Worm (Caenorhabditis elegans) whole organism, young adult: Measurements from ENCODE around the gene txt-5.
A peak's percentile ranks its signal among the peaks of the same experiment; 100 is the strongest.

Experiments
- B0261.1 ChIP-seq: sonication (generic microtip); optimal IDR thresholded peaks from 2 replicates; lab custom pipeline; 2016; ENCODE audit warnings: mild to moderate bottlenecking, missing genetic modification characterization, moderate library complexity, missing compliant biosample characterization
- C06A6.2 ChIP-seq: fragments of 200-800 bp; sonication (Bioruptor generic); conservative IDR thresholded peaks from 2 replicates; pipeline ENCODE4 v1.3.6; 2022; ENCODE audit warnings: missing genetic modification characterization, missing compliant biosample characterization
- F22D6.2 ChIP-seq: sonication (generic microtip); optimal IDR thresholded peaks from 2 replicates; lab custom pipeline; 2016; ENCODE audit warnings: mild to moderate bottlenecking, missing genetic modification characterization, missing compliant biosample characterization
- F23B12.7 ChIP-seq: sonication (generic microtip); optimal IDR thresholded peaks from 2 replicates; lab custom pipeline; 2017; ENCODE audit warnings: missing genetic modification characterization, mild to moderate bottlenecking, missing compliant biosample characterization, antibody characterized with exemption, moderate library complexity; ENCODE audit not compliant: insufficient read depth
- F57A8.1 ChIP-seq: fragments of 200-800 bp; sonication (Bioruptor generic); optimal IDR thresholded peaks from 2 replicates; lab custom pipeline; 2018; ENCODE audit warnings: mild to moderate bottlenecking, missing genetic modification characterization, moderate library complexity, missing compliant biosample characterization
- K11D2.4 ChIP-seq: fragments of 200-800 bp; sonication (Bioruptor generic); IDR thresholded peaks from 2 replicates; pipeline ENCODE4 v1.3.6; 2022; ENCODE audit warnings: missing genetic modification reagents, missing genetic modification characterization, missing compliant biosample characterization
- Y53F4B.3 ChIP-seq: fragments of 200-800 bp; sonication (Bioruptor generic); IDR thresholded peaks from 2 replicates; pipeline ENCODE4 v1.3.6; 2022; ENCODE audit warnings: missing genetic modification reagents, missing genetic modification characterization, missing compliant biosample characterization
- Y53G8AR.9 ChIP-seq: fragments of 200-800 bp; sonication (Bioruptor generic); conservative IDR thresholded peaks from 2 replicates; pipeline ENCODE4 v1.3.6; 2022; ENCODE audit warnings: missing genetic modification reagents, missing genetic modification characterization, missing compliant biosample characterization
- Y95B8A.8 ChIP-seq: fragments of 200-800 bp; sonication (Bioruptor generic); IDR thresholded peaks from 2 replicates; pipeline ENCODE4 v1.3.6; 2022; ENCODE audit warnings: missing genetic modification reagents, missing genetic modification characterization, missing compliant biosample characterization
- akir-1 ChIP-seq: fragments of 200-800 bp; sonication (Bioruptor generic); optimal IDR thresholded peaks from 2 replicates; lab custom pipeline; 2018; ENCODE audit warnings: mild to moderate bottlenecking, missing genetic modification characterization, moderate library complexity, missing compliant biosample characterization
- ama-1 ChIP-seq, 3 experiments: fragments of 150-350 bp in 1 of 3; sonication (generic microtip) in 2 of 3; optimal IDR thresholded peaks; 2 replicates each; lab custom pipeline; 2014 to 2018; ENCODE audit warnings: missing biosample characterization in 2 of 3, missing genetic modification characterization in 2 of 3, missing genetic modification reagents in 2 of 3
- attf-3 ChIP-seq: fragments of 200-800 bp; sonication (Bioruptor generic); conservative IDR thresholded peaks from 2 replicates; pipeline ENCODE4 v1.3.6; 2022; ENCODE audit warnings: missing genetic modification reagents, missing genetic modification characterization, missing compliant biosample characterization
- bed-1 ChIP-seq: fragments of 200-800 bp; sonication (Bioruptor generic); IDR thresholded peaks from 2 replicates; pipeline ENCODE4 v1.3.6; 2022; ENCODE audit warnings: missing genetic modification reagents, missing genetic modification characterization, missing compliant biosample characterization
- ceh-100 ChIP-seq: fragments of 200-800 bp; sonication (Bioruptor generic); IDR thresholded peaks from 2 replicates; pipeline ENCODE4 v1.3.6; 2022; ENCODE audit warnings: missing genetic modification reagents, missing genetic modification characterization, missing compliant biosample characterization
- ceh-27 ChIP-seq: fragments of 200-800 bp; sonication (Bioruptor generic); optimal IDR thresholded peaks from 2 replicates; lab custom pipeline; 2018; ENCODE audit warnings: mild to moderate bottlenecking, missing genetic modification characterization, moderate library complexity, missing compliant biosample characterization
- ceh-91 ChIP-seq: fragments of 200-800 bp; sonication (Bioruptor generic); IDR thresholded peaks from 2 replicates; pipeline ENCODE4 v1.3.6; 2022; ENCODE audit warnings: missing genetic modification reagents, missing genetic modification characterization, missing compliant biosample characterization
- efl-1 ChIP-seq: fragments of 150-350 bp; optimal IDR thresholded peaks from 2 replicates; lab custom pipeline; 2014; ENCODE audit warnings: missing biosample characterization, missing genetic modification reagents, missing genetic modification characterization
- egrh-3 ChIP-seq: fragments of 200-800 bp; sonication (Bioruptor generic); IDR thresholded peaks from 2 replicates; pipeline ENCODE4 v1.3.6; 2022; ENCODE audit warnings: missing genetic modification reagents, missing genetic modification characterization, missing compliant biosample characterization
- ets-4 ChIP-seq: fragments of 200-800 bp; sonication (Bioruptor generic); optimal IDR thresholded peaks from 2 replicates; lab custom pipeline; 2018; ENCODE audit warnings: mild to moderate bottlenecking, missing genetic modification characterization, missing compliant biosample characterization
- gei-17 ChIP-seq: fragments of 200-800 bp; sonication (Bioruptor generic); optimal IDR thresholded peaks from 2 replicates; lab custom pipeline; 2018; ENCODE audit warnings: mild to moderate bottlenecking, missing genetic modification characterization, missing compliant biosample characterization
- him-1 ChIP-seq: sonication (generic microtip); optimal IDR thresholded peaks from 2 replicates; lab custom pipeline; 2016; ENCODE audit warnings: missing genotype, missing genetic modification reagents, missing genetic modification characterization, missing compliant biosample characterization
- hmg-1.2 ChIP-seq: fragments of 200-800 bp; sonication (Bioruptor generic); IDR thresholded peaks from 2 replicates; pipeline ENCODE4 v1.3.6; 2022; ENCODE audit warnings: missing genetic modification reagents, missing genetic modification characterization, missing compliant biosample characterization
- let-526 ChIP-seq: fragments of 200-800 bp; sonication (Bioruptor generic); IDR thresholded peaks from 2 replicates; pipeline ENCODE4 v1.3.6; 2022; ENCODE audit warnings: missing genetic modification reagents, missing genetic modification characterization, missing compliant biosample characterization
- lin-26 ChIP-seq: fragments of 200-800 bp; sonication (Bioruptor generic); IDR thresholded peaks from 2 replicates; pipeline ENCODE4 v1.3.6; 2022; ENCODE audit warnings: missing genetic modification reagents, missing genetic modification characterization, missing compliant biosample characterization
- lin-35 ChIP-seq, 3 experiments: fragments of 150-350 bp in 2 of 3; sonication (generic microtip) in 1 of 3; optimal IDR thresholded peaks; 2 replicates each; lab custom pipeline; 2014 to 2018; ENCODE audit warnings: missing biosample characterization in 3 of 3, missing genetic modification characterization in 3 of 3, missing genetic modification reagents in 3 of 3
- lsy-27 ChIP-seq: sonication (generic microtip); optimal IDR thresholded peaks from 2 replicates; lab custom pipeline; 2017; ENCODE audit warnings: missing genetic modification characterization, mild to moderate bottlenecking, missing compliant biosample characterization, antibody characterized with exemption, missing genotype, borderline replicate concordance; ENCODE audit not compliant: insufficient read depth
- mcd-1 ChIP-seq: fragments of 200-800 bp; sonication (Bioruptor generic); IDR thresholded peaks from 2 replicates; pipeline ENCODE4 v1.3.6; 2022; ENCODE audit warnings: missing genetic modification reagents, missing genetic modification characterization, missing compliant biosample characterization
- mel-28 ChIP-seq: sonication (generic microtip); optimal IDR thresholded peaks from 2 replicates; lab custom pipeline; 2016; ENCODE audit warnings: borderline replicate concordance, mild to moderate bottlenecking, missing genetic modification characterization, missing compliant biosample characterization
- nfya-1 ChIP-seq: sonication (generic microtip); optimal IDR thresholded peaks from 2 replicates; lab custom pipeline; 2017; ENCODE audit warnings: antibody characterized with exemption, missing compliant biosample characterization, missing genetic modification characterization, borderline replicate concordance; ENCODE audit not compliant: insufficient read depth
- nfya-2 ChIP-seq: fragments of 200-800 bp; sonication (Bioruptor generic); IDR thresholded peaks from 2 replicates; pipeline ENCODE4 v1.3.6; 2022; ENCODE audit warnings: missing genetic modification reagents, missing genetic modification characterization, missing compliant biosample characterization
- nhr-179 ChIP-seq: sonication (generic microtip); optimal IDR thresholded peaks from 2 replicates; lab custom pipeline; 2016; ENCODE audit warnings: mild to moderate bottlenecking, missing genetic modification characterization, missing compliant biosample characterization
- nhr-27 ChIP-seq: fragments of 200-800 bp; sonication (Bioruptor generic); optimal IDR thresholded peaks from 2 replicates; lab custom pipeline; 2018; ENCODE audit warnings: mild to moderate bottlenecking, missing genetic modification characterization, moderate library complexity, missing compliant biosample characterization
- pha-4 ChIP-seq: fragments of 150-350 bp; sonication (generic microtip); optimal IDR thresholded peaks from 2 replicates; lab custom pipeline; 2014; ENCODE audit warnings: missing biosample characterization, missing genetic modification reagents, missing genetic modification characterization
- sdz-38 ChIP-seq: sonication (generic microtip); optimal IDR thresholded peaks from 2 replicates; lab custom pipeline; 2016; ENCODE audit warnings: missing genotype, missing genetic modification characterization, missing compliant biosample characterization
- sea-2 ChIP-seq: fragments of 200-800 bp; sonication (Bioruptor generic); IDR thresholded peaks from 2 replicates; pipeline ENCODE4 v1.3.6; 2022; ENCODE audit warnings: missing genetic modification characterization, missing compliant biosample characterization
- tbp1 ChIP-seq: fragments of 200-800 bp; sonication (Bioruptor generic); optimal IDR thresholded peaks from 2 replicates; lab custom pipeline; 2018; ENCODE audit warnings: mild to moderate bottlenecking, missing genetic modification characterization, missing compliant biosample characterization
- zfh-2 ChIP-seq: fragments of 200-800 bp; sonication (Bioruptor generic); conservative IDR thresholded peaks from 2 replicates; pipeline ENCODE4 v1.3.6; 2022; ENCODE audit warnings: missing genetic modification reagents, missing genetic modification characterization, missing compliant biosample characterization

txt-5 gene

DNA sequence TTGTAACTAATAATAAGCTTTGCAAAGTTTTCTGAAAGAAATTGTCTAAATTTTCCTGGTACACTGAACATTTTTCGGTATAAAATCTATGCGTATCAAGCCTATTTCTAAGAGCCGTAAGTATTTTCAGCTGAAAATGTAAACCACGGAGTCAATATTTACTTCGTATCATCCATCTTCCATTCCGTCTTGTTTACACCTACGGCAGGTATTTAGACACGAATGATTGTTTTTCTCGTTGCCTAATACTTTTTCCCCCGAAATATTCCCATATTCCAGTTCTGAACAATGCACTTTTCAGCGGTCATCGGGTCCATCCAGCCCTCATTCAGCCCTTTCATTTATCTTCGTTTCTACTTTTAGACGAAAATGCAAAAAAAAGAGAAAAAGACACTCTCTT is 10.8 kb upstream of the txt-5 start:
- no peak for TF ChIP-seq mel-28 (tag; lab: Kevin White, UChicago)
- TF ChIP-seq ceh-91 (GFP tag; lab: Robert Waterston, UW), result no peak
- TF ChIP-seq efl-1 (GFP tag; lab: Kevin White, UChicago), result no peak
- TF ChIP-seq mcd-1, result no peak
- no peak for TF ChIP-seq ceh-100 (GFP tag; lab: Robert Waterston, UW)
- no peak for TF ChIP-seq lsy-27 (tag; lab: Kevin White, UChicago)
- TF ChIP-seq B0261.1 (tag; lab: Kevin White, UChicago), result no peak
- no peak for TF ChIP-seq K11D2.4 (GFP tag; lab: Robert Waterston, UW)
- no peak for TF ChIP-seq egrh-3 (GFP tag; lab: Robert Waterston, UW)
- TF ChIP-seq ets-4 (GFP tag; lab: Kevin White, UChicago), result no peak
- no peak for TF ChIP-seq C06A6.2 (GFP tag; lab: Robert Waterston, UW)
- TF ChIP-seq gei-17, result no peak

DNA sequence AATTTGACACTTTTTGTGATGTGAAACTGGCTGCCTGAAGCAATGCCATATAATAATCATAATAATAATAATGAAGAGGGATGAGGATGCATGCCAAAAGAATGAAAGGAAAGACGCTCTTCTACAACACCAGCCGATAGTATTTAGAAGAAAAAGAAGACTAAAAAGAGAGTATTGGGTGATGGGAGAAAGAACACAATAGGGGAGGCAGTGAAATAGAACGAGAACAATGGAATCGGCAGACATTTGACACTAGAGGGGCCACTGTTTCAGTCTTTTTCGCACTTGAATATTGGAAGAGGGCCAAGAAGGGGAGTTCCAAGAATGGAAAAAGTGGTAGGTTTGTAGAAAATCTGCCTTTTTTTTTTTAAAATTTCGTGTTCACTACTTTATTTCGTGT is 10.2 kb upstream of the txt-5 start, which contains the start of gene memo-1:
TSS of gene memo-1 (minus strand) at position 2 of the 400 bp plus-strand sequence.
- TF ChIP-seq F22D6.2 (tag; lab: Kevin White, UChicago) (no peak), C06A6.2 (GFP tag; lab: Robert Waterston, UW) (no peak), bed-1 (no peak), F23B12.7 (tag; lab: Kevin White, UChicago) (no peak), Y53F4B.3 (GFP tag; lab: Robert Waterston, UW) (no peak), attf-3 (no peak), him-1 (tag; lab: Kevin White, UChicago) (no peak), ceh-27 (GFP tag; lab: Kevin White, UChicago) (peak; percentile 26), tbp1 (GFP tag; lab: Kevin White, UChicago) (no peak), ama-1 (optimal IDR thresholded peaks at IDR 0.05; lab: Kevin White, UChicago) (peak; percentile 84), ama-1 (GFP tag; optimal IDR thresholded peaks at IDR 0.05; lab: Kevin White, UChicago) (no peak), hmg-1.2 (GFP tag; lab: Robert Waterston, UW) (0 out of 2 replicates have a peak, but pooled peaks have one; percentile 6), lin-35 (GFP tag; optimal IDR thresholded peaks at IDR 0.05; lab: Kevin White, UChicago) (no peak)

DNA sequence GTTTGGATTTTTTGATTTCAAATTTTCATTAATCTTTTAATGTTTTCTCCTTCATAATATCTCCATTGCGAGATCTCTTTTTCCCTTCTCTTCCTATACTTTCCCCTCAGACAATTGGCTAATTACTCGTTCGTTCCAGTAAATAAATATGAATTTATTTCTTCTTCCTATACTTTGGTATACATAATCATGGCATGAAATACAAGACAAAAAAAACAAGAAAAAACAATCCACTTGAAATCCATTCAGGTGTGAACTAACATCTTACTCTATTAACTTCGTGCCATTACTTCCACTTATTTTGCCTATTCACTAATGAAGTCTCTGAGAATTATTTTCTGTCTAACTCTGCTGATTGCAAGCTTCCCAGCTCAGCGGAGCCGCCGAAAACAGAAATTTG is 5.3 kb upstream of the txt-5 start, which contains the start of gene grd-8:
TSS of gene grd-8 (plus strand) at position 301 of the 400 bp plus-strand sequence.
- TF ChIP-seq let-526 (GFP tag; lab: Robert Waterston, UW), result no peak
- TF ChIP-seq attf-3, result no peak
- TF ChIP-seq zfh-2 (GFP tag; lab: Robert Waterston, UW), result no peak
- no peak for TF ChIP-seq nfya-2 (GFP tag; lab: Robert Waterston, UW)
- no peak for TF ChIP-seq nhr-179 (tag; lab: Kevin White, UChicago)
- no peak for TF ChIP-seq Y53G8AR.9 (GFP tag; lab: Robert Waterston, UW)
- TF ChIP-seq nfya-1 (tag; lab: Kevin White, UChicago), result no peak
- TF ChIP-seq sea-2 (GFP tag; lab: Robert Waterston, UW), result no peak
- TF ChIP-seq sdz-38 (tag; lab: Kevin White, UChicago), result no peak
- no peak for TF ChIP-seq pha-4 (tag; lab: Kevin White, UChicago)
- no peak for TF ChIP-seq nhr-27
- no peak for TF ChIP-seq lin-26
- no peak for TF ChIP-seq F57A8.1 (GFP tag; lab: Kevin White, UChicago)
- no peak for TF ChIP-seq Y95B8A.8 (GFP tag; lab: Robert Waterston, UW)
- TF ChIP-seq akir-1, result no peak
- TF ChIP-seq ceh-91 (GFP tag; lab: Robert Waterston, UW), result no peak
- TF ChIP-seq, all 124 proteins: peak for 0
